Fruit fly (Drosophila melanogaster) whole organism, prepupa: Measurements from ENCODE around the gene CG7551.
A peak's percentile ranks its signal among the peaks of the same experiment; 100 is the strongest.

Experiments
- Gug ChIP-seq: fragments of 200-800 bp; sonication (Bioruptor generic); IDR thresholded peaks from 2 replicates; pipeline ENCODE4 v1.3.6; 2022; ENCODE audit warnings: missing biosample characterization, missing genetic modification characterization
- eg ChIP-seq: fragments of 200-800 bp; sonication (Bioruptor generic); IDR thresholded peaks from 3 replicates; pipeline ENCODE4 v1.3.6; 2022; ENCODE audit warnings: missing biosample characterization, missing genetic modification characterization

dm6 chr3L:11492457-11492856 lies 34.2 kb downstream of the CG7551 start:
- no peak for TF ChIP-seq Gug
- 0 out of 3 replicates have a peak, but pooled peaks have one; percentile 11 for TF ChIP-seq eg
